Fruit fly (Drosophila melanogaster): ENCODE measurements around the gene Vha68-3.

The Vha68-3 gene

DNA sequence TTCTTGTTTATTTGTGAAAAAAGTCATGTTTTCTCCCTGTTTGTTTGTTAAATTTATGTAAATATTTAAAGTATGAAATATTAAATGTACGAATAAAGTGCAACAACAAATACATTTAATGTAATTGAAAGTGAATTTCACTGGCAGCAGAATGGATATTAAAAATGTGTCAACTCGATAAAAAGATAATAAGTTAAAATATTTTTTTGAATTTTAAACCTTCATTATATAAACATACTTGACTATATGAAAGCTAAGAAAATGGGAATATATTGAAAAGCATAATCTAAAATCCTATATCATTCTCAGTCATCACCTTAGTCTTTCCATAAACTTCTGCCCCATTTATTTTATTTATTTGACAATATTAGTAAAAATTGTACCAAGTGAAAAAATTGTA lies at the start of gene Vha68-3:
TSS of gene Vha68-3 (plus strand) at position 301 of the 400 bp plus-strand sequence.
- TF ChIP-seq CG7045 (GFP tag; optimal IDR thresholded peaks at IDR 0.05) (no peak), kay (GFP tag; ENCODE audit: borderline replicate concordance) (no peak), Hr96 (GFP tag; optimal IDR thresholded peaks at IDR 0.05) (no peak), cic (GFP tag; optimal IDR thresholded peaks at IDR 0.05) (no peak), Clk (GFP tag; optimal IDR thresholded peaks at IDR 0.05) (no peak), toe (GFP tag; optimal IDR thresholded peaks at IDR 0.05) (no peak), CG1620 (GFP tag; optimal IDR thresholded peaks at IDR 0.05) (no peak), cnc (optimal IDR thresholded peaks at IDR 0.05) (no peak), CG33017 (tag; optimal IDR thresholded peaks at IDR 0.05) (no peak), Mnt (GFP tag; optimal IDR thresholded peaks at IDR 0.05) (no peak)

DNA sequence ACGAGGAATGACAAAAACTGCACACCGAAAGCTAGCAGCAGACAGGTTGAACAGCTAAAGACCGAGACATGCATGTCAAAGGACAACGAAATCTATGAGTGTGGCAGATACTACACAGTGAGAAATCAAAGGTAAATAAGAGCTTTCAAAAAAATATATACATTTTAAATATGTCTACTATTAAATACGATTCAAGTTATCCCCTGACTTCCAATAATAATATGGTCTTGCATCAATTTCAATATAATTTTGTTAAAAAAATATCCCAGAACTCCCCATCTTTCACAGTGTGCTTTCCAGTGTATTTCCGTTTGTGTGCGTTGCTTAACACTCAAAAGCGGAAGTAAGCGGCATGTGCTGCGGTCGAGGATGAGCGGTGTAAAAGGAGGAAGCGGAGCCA lies 45.6 kb upstream of the Vha68-3 start:
- TF ChIP-seq bab1 (GFP tag; optimal IDR thresholded peaks at IDR 0.05) (no peak), ovo (GFP tag; optimal IDR thresholded peaks at IDR 0.05) (no peak), kay (GFP tag; ENCODE audit: borderline replicate concordance) (no peak), tj (GFP tag; optimal IDR thresholded peaks at IDR 0.05) (no peak), CG1620 (GFP tag; optimal IDR thresholded peaks at IDR 0.05) (no peak), CG33017 (tag; optimal IDR thresholded peaks at IDR 0.05) (no peak), CG7045 (GFP tag; optimal IDR thresholded peaks at IDR 0.05) (no peak), cic (GFP tag; optimal IDR thresholded peaks at IDR 0.05) (no peak), Clk (GFP tag; optimal IDR thresholded peaks at IDR 0.05) (no peak), CG5204 (GFP tag; optimal IDR thresholded peaks at IDR 0.05) (no peak), CG11617 (GFP tag; optimal IDR thresholded peaks at IDR 0.05) (no peak), cnc (optimal IDR thresholded peaks at IDR 0.05) (no peak), CG7101 (tag; optimal IDR thresholded peaks at IDR 0.05) (no peak), toe (GFP tag; optimal IDR thresholded peaks at IDR 0.05) (no peak), Crg-1 (GFP tag; optimal IDR thresholded peaks at IDR 0.05) (no peak), CG12768 (GFP tag; optimal IDR thresholded peaks at IDR 0.05) (no peak)

dm6 chr2L:12950682-12951081 lies 27.9 kb upstream of the Vha68-3 start:
- no peak for TF ChIP-seq tj (GFP tag; optimal IDR thresholded peaks at IDR 0.05)
- TF ChIP-seq CG33017 (tag; optimal IDR thresholded peaks at IDR 0.05), result no peak
- TF ChIP-seq pad (GFP tag; optimal IDR thresholded peaks at IDR 0.05), result no peak
- no peak for TF ChIP-seq CG1620 (GFP tag; optimal IDR thresholded peaks at IDR 0.05)
- no peak for TF ChIP-seq CG7101 (tag; optimal IDR thresholded peaks at IDR 0.05)
- no peak for TF ChIP-seq CG5204 (GFP tag; optimal IDR thresholded peaks at IDR 0.05)
- TF ChIP-seq bab1 (GFP tag; optimal IDR thresholded peaks at IDR 0.05), result no peak
- no peak for TF ChIP-seq Hr96 (GFP tag; optimal IDR thresholded peaks at IDR 0.05)
- TF ChIP-seq CG14711 (tag; optimal IDR thresholded peaks at IDR 0.05), result no peak
- no peak for TF ChIP-seq CG7045 (GFP tag; optimal IDR thresholded peaks at IDR 0.05)
- TF ChIP-seq kay (GFP tag; ENCODE audit: borderline replicate concordance), result no peak
- TF ChIP-seq ovo (GFP tag; optimal IDR thresholded peaks at IDR 0.05), result no peak
- no peak for TF ChIP-seq Mnt (GFP tag; optimal IDR thresholded peaks at IDR 0.05)
- TF ChIP-seq CG12768 (GFP tag; optimal IDR thresholded peaks at IDR 0.05), result no peak

DNA sequence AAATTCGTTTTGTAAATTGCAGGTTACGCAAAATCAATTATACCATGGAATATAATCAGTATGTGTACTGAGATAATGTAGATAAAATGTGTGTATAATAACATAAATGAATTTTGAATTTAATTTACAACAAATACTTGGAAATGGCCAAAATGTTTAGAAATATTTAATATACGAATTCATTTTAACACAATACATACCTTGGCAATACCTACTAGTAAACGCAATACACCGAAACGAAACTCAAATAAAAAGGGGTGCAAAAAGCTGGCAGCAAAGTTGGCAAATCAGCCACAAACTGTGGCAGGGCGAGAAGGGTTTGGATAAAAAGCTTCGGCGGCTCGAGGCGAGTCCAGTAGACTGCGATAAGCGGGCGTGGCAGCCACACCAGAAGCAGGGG lies 12.3 kb upstream of the Vha68-3 start, which contains the start of gene CG16800:
TSS of gene CG16800 (plus strand) at position 301 of the 400 bp plus-strand sequence.
- TF ChIP-seq Crg-1 (GFP tag; optimal IDR thresholded peaks at IDR 0.05) (no peak), tj (GFP tag; optimal IDR thresholded peaks at IDR 0.05) (no peak), CG11617 (GFP tag; optimal IDR thresholded peaks at IDR 0.05) (no peak), CG33017 (tag; optimal IDR thresholded peaks at IDR 0.05) (no peak), bab1 (GFP tag; optimal IDR thresholded peaks at IDR 0.05) (no peak), CG14711 (tag; optimal IDR thresholded peaks at IDR 0.05) (no peak), toe (GFP tag; optimal IDR thresholded peaks at IDR 0.05) (no peak), Hr96 (GFP tag; optimal IDR thresholded peaks at IDR 0.05) (no peak), CG7101 (tag; optimal IDR thresholded peaks at IDR 0.05) (no peak), CG1620 (GFP tag; optimal IDR thresholded peaks at IDR 0.05) (no peak), CG5204 (GFP tag; optimal IDR thresholded peaks at IDR 0.05) (no peak), kay (GFP tag; ENCODE audit: borderline replicate concordance) (no peak), cic (GFP tag; optimal IDR thresholded peaks at IDR 0.05) (no peak), Clk (GFP tag; optimal IDR thresholded peaks at IDR 0.05) (no peak), CG7045 (GFP tag; optimal IDR thresholded peaks at IDR 0.05) (no peak), ovo (GFP tag; optimal IDR thresholded peaks at IDR 0.05) (no peak)

DNA sequence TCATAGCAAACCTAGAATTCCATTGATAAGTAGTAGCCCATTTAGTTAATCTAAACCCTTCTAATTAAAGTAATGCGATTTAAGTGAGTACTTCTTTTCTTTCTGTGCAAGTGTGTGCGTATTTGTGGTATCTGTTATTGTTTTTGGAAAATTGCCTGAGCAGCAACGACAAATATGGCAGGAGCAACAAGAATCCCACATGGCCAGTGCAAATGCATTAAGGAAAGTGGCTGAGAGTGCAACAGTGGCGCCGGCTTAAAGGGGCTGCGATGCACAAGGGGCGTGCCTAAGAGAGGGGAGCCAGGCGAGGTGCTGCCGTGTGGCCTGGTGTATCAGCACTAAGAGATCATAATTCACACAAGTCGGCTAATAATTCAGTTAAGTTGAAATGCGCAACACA lies 9.0 kb upstream of the Vha68-3 start:
- TF ChIP-seq Mnt (GFP tag; optimal IDR thresholded peaks at IDR 0.05) (no peak), CG14711 (tag; optimal IDR thresholded peaks at IDR 0.05) (no peak), CG5204 (GFP tag; optimal IDR thresholded peaks at IDR 0.05) (no peak), CG33017 (tag; optimal IDR thresholded peaks at IDR 0.05) (no peak), CG7045 (GFP tag; optimal IDR thresholded peaks at IDR 0.05) (no peak), cnc (optimal IDR thresholded peaks at IDR 0.05) (no peak), CG11617 (GFP tag; optimal IDR thresholded peaks at IDR 0.05) (no peak), toe (GFP tag; optimal IDR thresholded peaks at IDR 0.05) (no peak)

DNA sequence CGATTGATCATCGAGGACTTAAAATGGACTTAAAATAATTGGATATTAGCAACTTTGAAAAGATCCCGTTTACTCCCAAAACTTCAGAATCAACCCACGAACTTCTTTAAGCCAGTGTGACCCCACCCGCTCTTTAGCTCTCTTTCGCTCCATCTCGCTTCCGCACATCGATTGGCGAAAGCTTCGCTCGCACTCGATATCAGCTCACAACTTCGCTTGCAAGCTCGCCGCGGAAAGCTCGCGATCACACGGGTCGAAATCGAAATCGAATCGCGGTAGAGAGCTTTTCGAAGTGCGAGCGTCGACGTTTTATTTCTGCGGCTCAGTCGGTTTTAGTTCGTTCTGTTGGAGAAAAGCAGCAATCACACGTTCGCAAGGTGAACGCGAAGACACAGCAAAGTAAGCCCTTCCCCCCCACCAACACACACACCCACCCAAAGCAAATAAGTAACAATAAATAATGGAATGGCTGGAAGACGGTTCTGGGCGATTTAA lies 4.5 kb upstream of the Vha68-3 start, which contains the start of gene Vha68-2:
TSS of gene Vha68-2 (plus strand) at position 278 of the 495 bp plus-strand sequence.
- peak; percentile 67 for TF ChIP-seq CG5204 (GFP tag; optimal IDR thresholded peaks at IDR 0.05)
- TF ChIP-seq tj (GFP tag; optimal IDR thresholded peaks at IDR 0.05), result no peak
- peak; percentile 29 for TF ChIP-seq pad (GFP tag; optimal IDR thresholded peaks at IDR 0.05)
- TF ChIP-seq bab1 (GFP tag; optimal IDR thresholded peaks at IDR 0.05), result peak; percentile 82
- no peak for TF ChIP-seq kay (GFP tag; ENCODE audit: borderline replicate concordance)
- TF ChIP-seq CG14711 (tag; optimal IDR thresholded peaks at IDR 0.05), result no peak
- TF ChIP-seq cic (GFP tag; optimal IDR thresholded peaks at IDR 0.05), result peak; percentile 28
- TF ChIP-seq Crg-1 (GFP tag; optimal IDR thresholded peaks at IDR 0.05), result peak; percentile 48
- no peak for TF ChIP-seq CG7045 (GFP tag; optimal IDR thresholded peaks at IDR 0.05)
- TF ChIP-seq CG33017 (tag; optimal IDR thresholded peaks at IDR 0.05), result peak; percentile 16
- peak; percentile 80 for TF ChIP-seq CG1620 (GFP tag; optimal IDR thresholded peaks at IDR 0.05)
- peak; percentile 23 for TF ChIP-seq CG11617 (GFP tag; optimal IDR thresholded peaks at IDR 0.05)
- TF ChIP-seq Mnt (GFP tag; optimal IDR thresholded peaks at IDR 0.05), result peak; percentile 52
- TF ChIP-seq CG7101 (tag; optimal IDR thresholded peaks at IDR 0.05), result peak; percentile 74
- peak; percentile 6 for TF ChIP-seq Hr96 (GFP tag; optimal IDR thresholded peaks at IDR 0.05)
- TF ChIP-seq toe (GFP tag; optimal IDR thresholded peaks at IDR 0.05), result peak; percentile 38
- no peak for TF ChIP-seq CG12768 (GFP tag; optimal IDR thresholded peaks at IDR 0.05)
- TF ChIP-seq ovo (GFP tag; optimal IDR thresholded peaks at IDR 0.05), result peak; percentile 65

Measured in whole organism, adult.